Worm (Caenorhabditis elegans) whole organism, L4 larva: ENCODE measurements around the gene ima-1.

ENCODE experiments used
- D1046.2 ChIP-seq: fragments of 200-800 bp; sonication (Bioruptor generic); IDR thresholded peaks from 2 replicates; pipeline ENCODE4 v1.3.6; 2022; ENCODE audit warnings: missing genetic modification characterization, missing compliant biosample characterization
- F10B5.3 ChIP-seq: sonication (generic microtip); optimal IDR thresholded peaks from 2 replicates; lab custom pipeline; 2016; ENCODE audit warnings: mild to moderate bottlenecking, missing genetic modification characterization, missing compliant biosample characterization
- F44E2.7 ChIP-seq: fragments of 200-800 bp; sonication (Bioruptor generic); IDR thresholded peaks from 2 replicates; pipeline ENCODE4 v2.1.2; 2022; ENCODE audit warnings: missing genetic modification characterization, missing compliant biosample characterization
- T20F7.1 ChIP-seq: fragments of 200-800 bp; sonication (Bioruptor generic); optimal IDR thresholded peaks from 2 replicates; lab custom pipeline; 2018; ENCODE audit warnings: mild to moderate bottlenecking, missing genetic modification characterization, missing compliant biosample characterization
- T26A8.4 ChIP-seq: fragments of 200-800 bp; sonication (Bioruptor generic); IDR thresholded peaks from 2 replicates; pipeline ENCODE4 v1.3.6; 2022; ENCODE audit warnings: missing genetic modification characterization, missing compliant biosample characterization
- Y105C5A.15 ChIP-seq: fragments of 200-800 bp; sonication (Bioruptor generic); IDR thresholded peaks from 2 replicates; pipeline ENCODE4 v1.3.6; 2022; ENCODE audit warnings: missing genetic modification characterization, missing compliant biosample characterization
- Y48G9A.11 ChIP-seq: fragments of 200-800 bp; sonication (Bioruptor generic); IDR thresholded peaks from 2 replicates; pipeline ENCODE4 v1.3.6; 2022; ENCODE audit warnings: missing genetic modification reagents, missing genetic modification characterization, missing compliant biosample characterization
- Y5F2A.4 ChIP-seq: fragments of 200-800 bp; sonication (Bioruptor generic); optimal IDR thresholded peaks from 2 replicates; lab custom pipeline; 2018; ENCODE audit warnings: mild to moderate bottlenecking, missing genetic modification characterization, missing compliant biosample characterization
- ZK337.2 ChIP-seq: fragments of 200-800 bp; sonication (Bioruptor generic); IDR thresholded peaks from 2 replicates; pipeline ENCODE4 v1.3.6; 2022; ENCODE audit warnings: missing genetic modification reagents, missing genetic modification characterization, missing compliant biosample characterization
- aly-2 ChIP-seq: sonication (generic microtip); optimal IDR thresholded peaks from 2 replicates; lab custom pipeline; 2018; ENCODE audit warnings: missing biosample characterization, missing genetic modification characterization
- ceh-20 ChIP-seq: fragments of 200-800 bp; sonication (Bioruptor generic); IDR thresholded peaks from 2 replicates; pipeline ENCODE4 v1.3.6; 2022; ENCODE audit warnings: missing genetic modification reagents, missing genetic modification characterization, missing compliant biosample characterization
- ceh-32 ChIP-seq: sonication (generic microtip); optimal IDR thresholded peaks from 2 replicates; lab custom pipeline; 2016; ENCODE audit warnings: mild to moderate bottlenecking, missing genetic modification characterization, missing compliant biosample characterization; ENCODE audit not compliant: poor library complexity
- ceh-44 ChIP-seq: fragments of 200-800 bp; sonication (Bioruptor generic); IDR thresholded peaks from 2 replicates; pipeline ENCODE4 v1.3.6; 2022; ENCODE audit warnings: missing genetic modification reagents, missing genetic modification characterization, missing compliant biosample characterization
- ceh-62 ChIP-seq: sonication (generic microtip); optimal IDR thresholded peaks from 2 replicates; lab custom pipeline; 2017; ENCODE audit warnings: missing biosample characterization, missing genetic modification characterization
- ctbp-1 ChIP-seq: fragments of 200-800 bp; sonication (Bioruptor generic); IDR thresholded peaks from 2 replicates; pipeline ENCODE4 v1.3.6; 2022; ENCODE audit warnings: missing genetic modification reagents, missing genetic modification characterization, missing compliant biosample characterization
- daf-19 ChIP-seq: fragments of 200-800 bp; sonication (Bioruptor generic); conservative IDR thresholded peaks from 2 replicates; pipeline ENCODE4 v1.3.6; 2022; ENCODE audit warnings: missing genetic modification characterization, missing compliant biosample characterization
- dmd-6 ChIP-seq: fragments of 200-800 bp; sonication (Bioruptor generic); IDR thresholded peaks from 2 replicates; pipeline ENCODE4 v1.3.6; 2022; ENCODE audit warnings: missing genetic modification reagents, missing genetic modification characterization, missing compliant biosample characterization
- dmd-8 ChIP-seq: fragments of 200-800 bp; sonication (Bioruptor generic); IDR thresholded peaks from 2 replicates; pipeline ENCODE4 v1.3.6; 2022; ENCODE audit warnings: missing genetic modification characterization, missing compliant biosample characterization
- dmd-9 ChIP-seq: fragments of 200-800 bp; sonication (Bioruptor generic); IDR thresholded peaks from 2 replicates; pipeline ENCODE4 v1.3.6; 2022; ENCODE audit warnings: missing genetic modification reagents, missing genetic modification characterization, missing compliant biosample characterization
- duxl-1 ChIP-seq: sonication (generic microtip); optimal IDR thresholded peaks from 2 replicates; lab custom pipeline; 2016; ENCODE audit warnings: mild to moderate bottlenecking, missing genetic modification characterization, moderate library complexity, missing compliant biosample characterization; ENCODE audit not compliant: poor library complexity
- egl-27 ChIP-seq: sonication (generic microtip); optimal IDR thresholded peaks from 3 replicates; lab custom pipeline; 2017; ENCODE audit warnings: missing biosample characterization, missing genetic modification reagents, missing genetic modification characterization
- fos-1 ChIP-seq: fragments of 150-350 bp; optimal IDR thresholded peaks from 2 replicates; lab custom pipeline; 2014; ENCODE audit warnings: missing biosample characterization, missing genetic modification characterization
- gei-8 ChIP-seq: fragments of 200-800 bp; sonication (Bioruptor generic); optimal IDR thresholded peaks from 2 replicates; lab custom pipeline; 2018; ENCODE audit warnings: mild to moderate bottlenecking, missing genetic modification characterization, missing compliant biosample characterization
- hlh-11 ChIP-seq: fragments of 200-800 bp; sonication (Bioruptor generic); optimal IDR thresholded peaks from 2 replicates; lab custom pipeline; 2018; ENCODE audit warnings: mild to moderate bottlenecking, missing genetic modification characterization, missing compliant biosample characterization
- hmg-1.1 ChIP-seq: fragments of 200-800 bp; sonication (Bioruptor generic); IDR thresholded peaks from 2 replicates; pipeline ENCODE4 v1.3.6; 2022; ENCODE audit warnings: missing genetic modification reagents, missing genetic modification characterization, missing compliant biosample characterization
- lin-38 ChIP-seq: fragments of 200-800 bp; sonication (Bioruptor generic); IDR thresholded peaks from 2 replicates; pipeline ENCODE4 v1.3.6; 2022; ENCODE audit warnings: missing genetic modification reagents, missing genetic modification characterization, missing compliant biosample characterization
- lsy-2 ChIP-seq, 2 experiments: fragments of 150-350 bp in 1 of 2; sonication (generic microtip) in 1 of 2; optimal IDR thresholded peaks; 2 replicates each; lab custom pipeline; 2014 to 2017; ENCODE audit warnings: missing biosample characterization in 2 of 2, missing genetic modification characterization in 2 of 2
- mdl-1 ChIP-seq, 2 experiments: fragments of 150-350 bp in 1 of 2; sonication (generic microtip) in 1 of 2; optimal IDR thresholded peaks; 2 replicates each; lab custom pipeline; 2014 to 2017; ENCODE audit warnings: missing biosample characterization in 2 of 2, missing genetic modification characterization in 2 of 2
- mep-1 ChIP-seq: fragments of 150-350 bp; sonication (generic microtip); optimal IDR thresholded peaks from 3 replicates; lab custom pipeline; 2014; ENCODE audit warnings: missing biosample characterization, missing genetic modification characterization
- mxl-2 ChIP-seq: fragments of 200-800 bp; sonication (Bioruptor generic); conservative IDR thresholded peaks from 2 replicates; pipeline ENCODE4 v1.3.6; 2022; ENCODE audit warnings: missing genetic modification reagents, missing genetic modification characterization, missing compliant biosample characterization
- nhr-10 ChIP-seq: fragments of 150-350 bp; optimal IDR thresholded peaks from 2 replicates; lab custom pipeline; 2014; ENCODE audit warnings: missing biosample characterization, missing genetic modification characterization
- nhr-111 ChIP-seq: fragments of 200-800 bp; sonication (Bioruptor generic); optimal IDR thresholded peaks from 2 replicates; lab custom pipeline; 2018; ENCODE audit warnings: mild to moderate bottlenecking, missing genetic modification characterization, missing compliant biosample characterization
- nhr-237 ChIP-seq: sonication (generic microtip); optimal IDR thresholded peaks from 2 replicates; lab custom pipeline; 2017; ENCODE audit warnings: missing biosample characterization, missing genetic modification characterization
- nhr-25 ChIP-seq: sonication (generic microtip); optimal IDR thresholded peaks from 2 replicates; lab custom pipeline; 2017; ENCODE audit warnings: missing genetic modification characterization, mild to moderate bottlenecking, missing compliant biosample characterization, antibody characterized with exemption, moderate library complexity, borderline replicate concordance; ENCODE audit not compliant: insufficient read depth
- nhr-28 ChIP-seq: fragments of 150-350 bp; optimal IDR thresholded peaks from 2 replicates; lab custom pipeline; 2014; ENCODE audit warnings: missing biosample characterization, missing genetic modification characterization
- nhr-6 ChIP-seq: fragments of 150-350 bp; optimal IDR thresholded peaks from 2 replicates; lab custom pipeline; 2014; ENCODE audit warnings: missing biosample characterization, missing genetic modification characterization
- pha-4 ChIP-seq, 2 experiments: fragments of 150-350 bp in 1 of 2; fragments of 200-800 bp in 1 of 2; sonication (Bioruptor generic) in 1 of 2; IDR thresholded peaks in 1 of 2; optimal IDR thresholded peaks in 1 of 2; 2 replicates each; pipeline versions ENCODE4 v1.3.6 to Lab custom; 2014 to 2022; ENCODE audit warnings: missing genetic modification characterization in 2 of 2, missing genetic modification reagents in 2 of 2, missing biosample characterization in 1 of 2, missing compliant biosample characterization in 1 of 2
- php-3 ChIP-seq: fragments of 200-800 bp; sonication (Bioruptor generic); IDR thresholded peaks from 2 replicates; pipeline ENCODE4 v1.3.6; 2022; ENCODE audit warnings: missing genetic modification reagents, missing genetic modification characterization, missing compliant biosample characterization
- pqm-1 ChIP-seq: sonication (generic microtip); optimal IDR thresholded peaks from 2 replicates; lab custom pipeline; 2017; ENCODE audit warnings: missing biosample characterization, missing genetic modification characterization
- rbr-2 ChIP-seq: sonication (generic microtip); optimal IDR thresholded peaks from 2 replicates; lab custom pipeline; 2016; ENCODE audit warnings: missing genotype, missing genetic modification characterization, missing compliant biosample characterization
- skn-1 ChIP-seq: fragments of 150-350 bp; optimal IDR thresholded peaks from 2 replicates; lab custom pipeline; 2014; ENCODE audit warnings: missing biosample characterization, missing genetic modification characterization
- spr-3 ChIP-seq: fragments of 200-800 bp; sonication (Bioruptor generic); optimal IDR thresholded peaks from 2 replicates; lab custom pipeline; 2018; ENCODE audit warnings: mild to moderate bottlenecking, missing genetic modification characterization, missing compliant biosample characterization
- tag-97 ChIP-seq: fragments of 200-800 bp; sonication (Bioruptor generic); IDR thresholded peaks from 2 replicates; pipeline ENCODE4 v1.3.6; 2022; ENCODE audit warnings: missing genetic modification characterization, missing compliant biosample characterization
- tra-1 ChIP-seq: fragments of 200-800 bp; sonication (Bioruptor generic); IDR thresholded peaks from 2 replicates; pipeline ENCODE4 v1.3.6; 2022; ENCODE audit warnings: missing genetic modification reagents, missing genetic modification characterization, missing compliant biosample characterization
- unc-39 ChIP-seq: sonication (generic microtip); optimal IDR thresholded peaks from 2 replicates; lab custom pipeline; 2017; ENCODE audit warnings: missing biosample characterization, missing genetic modification characterization
- unc-62 ChIP-seq, 3 experiments: fragments of 150-350 bp in 1 of 3; sonication (generic microtip); optimal IDR thresholded peaks in 2 of 3; peaks in 1 of 3; 1 replicate in 1 of 3; 2 replicates in 2 of 3; lab custom pipeline; 2014 to 2017; ENCODE audit warnings: missing biosample characterization in 3 of 3, missing genetic modification characterization in 3 of 3, missing genetic modification reagents in 3 of 3, missing genotype in 1 of 3
- zfp-2 ChIP-seq: sonication (generic microtip); optimal IDR thresholded peaks from 2 replicates; lab custom pipeline; 2016; ENCODE audit warnings: mild to moderate bottlenecking, missing genetic modification characterization, missing compliant biosample characterization
- zfp-3 ChIP-seq: fragments of 200-800 bp; sonication (Bioruptor generic); conservative IDR thresholded peaks from 2 replicates; pipeline ENCODE4 v1.3.6; 2022; ENCODE audit warnings: missing genetic modification reagents, missing genetic modification characterization, missing compliant biosample characterization
- ztf-11 ChIP-seq: fragments of 150-350 bp; optimal IDR thresholded peaks from 2 replicates; lab custom pipeline; 2014; ENCODE audit warnings: missing biosample characterization, missing genetic modification characterization
- ztf-7 ChIP-seq: fragments of 150-350 bp; optimal IDR thresholded peaks from 2 replicates; lab custom pipeline; 2014; ENCODE audit warnings: missing biosample characterization, missing genetic modification characterization

Gene ima-1

ce11 chrV:11239187-11239725 lies at the start of gene ima-1, which contains the start of gene dvc-1:
Gene ima-1 (plus strand): TSS chrV:11239675.
Gene dvc-1 (minus strand): TSS chrV:11239331.
- no peak for TF ChIP-seq unc-62 (GFP tag; optimal IDR thresholded peaks at IDR 0.05 in 1 of 2; lab: Kevin White, UChicago)
- TF ChIP-seq unc-62 (tag; optimal IDR thresholded peaks at IDR 0.05; lab: Kevin White, UChicago): no peak
- no peak for TF ChIP-seq mdl-1 (tag; optimal IDR thresholded peaks at IDR 0.05; lab: Kevin White, UChicago)
- no peak for TF ChIP-seq duxl-1 (tag; lab: Kevin White, UChicago)
- no peak for TF ChIP-seq fos-1
- no peak for TF ChIP-seq ztf-11 (tag; lab: Kevin White, UChicago)
- TF ChIP-seq F44E2.7 (GFP tag; lab: Robert Waterston, UW): no peak
- TF ChIP-seq skn-1 (tag; lab: Kevin White, UChicago): no peak
- no peak for TF ChIP-seq ZK337.2 (GFP tag; lab: Robert Waterston, UW)
- TF ChIP-seq ceh-44: no peak
- TF ChIP-seq ceh-20 (GFP tag; lab: Robert Waterston, UW): no peak
- TF ChIP-seq tag-97 (GFP tag; lab: Robert Waterston, UW): no peak
- TF ChIP-seq tra-1 (GFP tag; lab: Robert Waterston, UW): no peak
- no peak for TF ChIP-seq ceh-32 (tag; lab: Kevin White, UChicago)
- TF ChIP-seq zfp-3 (GFP tag; lab: Robert Waterston, UW): no peak
- TF ChIP-seq nhr-111 (GFP tag; lab: Kevin White, UChicago): no peak
- TF ChIP-seq D1046.2: no peak
- TF ChIP-seq zfp-2: no peak
- peak; percentile 17 for TF ChIP-seq rbr-2
- no peak for TF ChIP-seq daf-19 (GFP tag; lab: Robert Waterston, UW)
- TF ChIP-seq mxl-2: no peak
- no peak for TF ChIP-seq spr-3 (GFP tag; lab: Kevin White, UChicago)
- TF ChIP-seq hmg-1.1: peak; percentile 49; the same call in 1 of the 2 replicates
- TF ChIP-seq php-3 (GFP tag; lab: Robert Waterston, UW): 0 out of 2 replicates have a peak, but pooled peaks have one; percentile 30
- TF ChIP-seq T20F7.1 (GFP tag; lab: Kevin White, UChicago): no peak
- no peak for TF ChIP-seq egl-27 (tag; lab: Kevin White, UChicago)
- no peak for TF ChIP-seq lsy-2 (tag; optimal IDR thresholded peaks at IDR 0.05; lab: Kevin White, UChicago)
- TF ChIP-seq nhr-6 (tag; lab: Kevin White, UChicago): peak; percentile 50
- no peak for TF ChIP-seq dmd-8 (GFP tag; lab: Robert Waterston, UW)
- no peak for TF ChIP-seq Y5F2A.4 (GFP tag; lab: Kevin White, UChicago)
- TF ChIP-seq F10B5.3: no peak
- TF ChIP-seq lin-38 (GFP tag; lab: Robert Waterston, UW): peak; percentile 82
- peak; percentile 58 for TF ChIP-seq hlh-11 (tag; lab: Kevin White, UChicago)
- no peak for TF ChIP-seq aly-2
- no peak for TF ChIP-seq dmd-6 (GFP tag; lab: Robert Waterston, UW)
- 0 out of 2 replicates have a peak, but pooled peaks have one; percentile 27 for TF ChIP-seq Y48G9A.11 (GFP tag; lab: Robert Waterston, UW)
- TF ChIP-seq ceh-62 (tag; lab: Kevin White, UChicago): no peak
- TF ChIP-seq unc-39 (tag; lab: Kevin White, UChicago): no peak
- TF ChIP-seq nhr-28 (tag; lab: Kevin White, UChicago): peak; percentile 26
- TF ChIP-seq pha-4 (GFP tag; IDR thresholded peaks at IDR 0.05; lab: Robert Waterston, UW): peak; percentile 43; the same call in 1 of the 2 replicates
- no peak for TF ChIP-seq pha-4 (tag; optimal IDR thresholded peaks at IDR 0.05; lab: Kevin White, UChicago)
- no peak for TF ChIP-seq gei-8 (GFP tag; lab: Kevin White, UChicago)
- TF ChIP-seq ctbp-1 (GFP tag; lab: Robert Waterston, UW): 0 out of 2 replicates have a peak, but pooled peaks have one; percentile 8
- 0 out of 2 replicates have a peak, but pooled peaks have one; percentile 36 for TF ChIP-seq dmd-9 (GFP tag; lab: Robert Waterston, UW)
- no peak for TF ChIP-seq Y105C5A.15 (GFP tag; lab: Robert Waterston, UW)
- no peak for TF ChIP-seq pqm-1
- no peak for TF ChIP-seq ztf-7 (tag; lab: Kevin White, UChicago)
- TF ChIP-seq nhr-10 (tag; lab: Kevin White, UChicago): no peak
- no peak for TF ChIP-seq nhr-25 (tag; lab: Kevin White, UChicago)
- TF ChIP-seq T26A8.4 (GFP tag; lab: Robert Waterston, UW): no peak
- peak; percentile 59 for TF ChIP-seq mep-1
- TF ChIP-seq nhr-237 (tag; lab: Kevin White, UChicago): no peak
